Worm (Caenorhabditis elegans): ENCODE results near the gene ins-6.

DNA sequence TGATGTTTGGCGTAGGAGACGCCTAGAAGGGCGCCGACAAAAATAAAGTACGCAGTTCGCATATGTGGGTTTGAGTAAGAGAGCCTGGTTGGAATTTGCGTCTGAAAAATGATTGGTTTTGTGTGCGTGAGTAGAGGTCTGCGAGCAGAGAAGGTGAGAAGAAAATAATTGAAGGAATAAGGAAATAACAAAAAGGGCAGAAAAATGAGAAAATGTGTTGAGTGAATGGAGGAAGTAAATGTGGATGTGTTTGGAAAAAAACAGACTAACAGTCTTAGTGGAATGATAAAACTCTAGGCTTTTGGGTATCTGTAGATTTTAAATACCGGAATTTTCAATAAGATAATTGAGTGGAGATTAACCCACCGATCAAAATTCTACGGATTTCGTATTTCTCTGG is 43.7 kb upstream of the ins-6 start, which contains the start of gene casy-1:
- no peak for TF ChIP-seq him-1 (tag; optimal IDR thresholded peaks at IDR 0.05)
- TF ChIP-seq dao-5 (tag; optimal IDR thresholded peaks at IDR 0.05), result no peak
- TF ChIP-seq W03F9.2 (tag; optimal IDR thresholded peaks at IDR 0.05), result no peak

Data from whole organism, L4/young adult.